Worm (Caenorhabditis elegans) whole organism, L3 larva: ENCODE results near the gene far-4.
A peak's percentile ranks its signal among the peaks of the same experiment; 100 is the strongest.

ENCODE experiments used
- ceh-16 ChIP-seq: sonication (generic microtip); optimal IDR thresholded peaks from 2 replicates; lab custom pipeline; 2017; ENCODE audit warnings: missing biosample characterization, missing genetic modification characterization
- ceh-9 ChIP-seq: sonication (generic microtip); optimal IDR thresholded peaks from 2 replicates; lab custom pipeline; 2018; ENCODE audit warnings: missing biosample characterization, missing genetic modification characterization
- daf-12 ChIP-seq: fragments of 150-350 bp; optimal IDR thresholded peaks from 2 replicates; lab custom pipeline; 2014; ENCODE audit warnings: missing biosample characterization, missing genetic modification reagents, missing genetic modification characterization
- egl-27 ChIP-seq: sonication (generic microtip); optimal IDR thresholded peaks from 4 replicates; lab custom pipeline; 2017; ENCODE audit warnings: missing biosample characterization, missing genetic modification reagents, missing genetic modification characterization
- elt-1 ChIP-seq: fragments of 150-350 bp; optimal IDR thresholded peaks from 2 replicates; lab custom pipeline; 2014; ENCODE audit warnings: missing biosample characterization, missing genetic modification characterization
- elt-2 ChIP-seq: sonication (generic microtip); optimal IDR thresholded peaks from 2 replicates; lab custom pipeline; 2016; ENCODE audit warnings: missing genetic modification reagents, mild to moderate bottlenecking, missing genetic modification characterization, missing compliant biosample characterization
- elt-3 ChIP-seq, 3 experiments: fragments of 150-350 bp in 1 of 3; sonication (generic microtip) in 2 of 3; optimal IDR thresholded peaks; 2 replicates in 2 of 3; 4 replicates in 1 of 3; lab custom pipeline; 2014 to 2017; ENCODE audit warnings: missing biosample characterization in 3 of 3, missing genetic modification characterization in 3 of 3
- fos-1 ChIP-seq: fragments of 150-350 bp; optimal IDR thresholded peaks from 2 replicates; lab custom pipeline; 2014; ENCODE audit warnings: missing biosample characterization, missing genetic modification characterization
- hmg-11 ChIP-seq: sonication (generic microtip); optimal IDR thresholded peaks from 2 replicates; lab custom pipeline; 2016; ENCODE audit warnings: missing genetic modification characterization, missing compliant biosample characterization
- jun-1 ChIP-seq: fragments of 150-350 bp; optimal IDR thresholded peaks from 2 replicates; lab custom pipeline; 2014; ENCODE audit warnings: missing biosample characterization, missing genetic modification reagents, missing genetic modification characterization
- lin-15B ChIP-seq: fragments of 150-350 bp; optimal IDR thresholded peaks from 2 replicates; lab custom pipeline; 2014; ENCODE audit warnings: missing biosample characterization, missing genetic modification characterization
- lin-39 ChIP-seq: fragments of 150-350 bp; optimal IDR thresholded peaks from 2 replicates; lab custom pipeline; 2018; ENCODE audit warnings: missing biosample characterization, missing genetic modification reagents, missing genetic modification characterization
- lsy-12 ChIP-seq: sonication (generic microtip); optimal IDR thresholded peaks from 2 replicates; lab custom pipeline; 2016; ENCODE audit warnings: mild to moderate bottlenecking, missing genetic modification characterization, missing compliant biosample characterization
- mdl-1 ChIP-seq: fragments of 150-350 bp; optimal IDR thresholded peaks from 2 replicates; lab custom pipeline; 2014; ENCODE audit warnings: missing biosample characterization, missing genetic modification characterization
- mml-1 ChIP-seq: fragments of 150-350 bp; sonication (generic microtip); optimal IDR thresholded peaks from 3 replicates; lab custom pipeline; 2014; ENCODE audit warnings: missing biosample characterization, missing genetic modification characterization
- nfya-1 ChIP-seq: sonication (generic microtip); optimal IDR thresholded peaks from 2 replicates; lab custom pipeline; 2017; ENCODE audit warnings: missing genetic modification characterization, mild to moderate bottlenecking, missing compliant biosample characterization, antibody characterized with exemption, moderate library complexity; ENCODE audit not compliant: insufficient read depth
- nhr-11 ChIP-seq: fragments of 150-350 bp; optimal IDR thresholded peaks from 2 replicates; lab custom pipeline; 2014; ENCODE audit warnings: missing biosample characterization, missing genetic modification characterization
- nhr-23 ChIP-seq: fragments of 150-350 bp; optimal IDR thresholded peaks from 2 replicates; lab custom pipeline; 2014; ENCODE audit warnings: missing biosample characterization, missing genetic modification reagents, missing genetic modification characterization
- nhr-237 ChIP-seq: fragments of 150-350 bp; optimal IDR thresholded peaks from 2 replicates; lab custom pipeline; 2014; ENCODE audit warnings: missing biosample characterization, missing genetic modification characterization
- nhr-25 ChIP-seq: sonication (generic microtip); optimal IDR thresholded peaks from 2 replicates; lab custom pipeline; 2017; ENCODE audit warnings: missing biosample characterization, missing genetic modification characterization
- nhr-43 ChIP-seq: sonication (generic microtip); optimal IDR thresholded peaks from 2 replicates; lab custom pipeline; 2016; ENCODE audit warnings: mild to moderate bottlenecking, missing genetic modification characterization, missing compliant biosample characterization; ENCODE audit not compliant: poor library complexity, severe bottlenecking
- nhr-67 ChIP-seq: fragments of 150-350 bp; optimal IDR thresholded peaks from 2 replicates; lab custom pipeline; 2014; ENCODE audit warnings: missing biosample characterization, missing genetic modification characterization
- nhr-76 ChIP-seq: fragments of 150-350 bp; sonication (generic microtip); optimal IDR thresholded peaks from 5 replicates; lab custom pipeline; 2014; ENCODE audit warnings: missing biosample characterization, missing genetic modification characterization
- pha-4 ChIP-seq: fragments of 150-350 bp; optimal IDR thresholded peaks from 2 replicates; lab custom pipeline; 2014; ENCODE audit warnings: missing biosample characterization, missing genetic modification reagents, missing genetic modification characterization
- skn-1 ChIP-seq: fragments of 150-350 bp; optimal IDR thresholded peaks from 2 replicates; lab custom pipeline; 2014; ENCODE audit warnings: missing biosample characterization, missing genetic modification characterization
- tbx-2 ChIP-seq: sonication (generic microtip); optimal IDR thresholded peaks from 2 replicates; lab custom pipeline; 2016; ENCODE audit warnings: mild to moderate bottlenecking, missing genetic modification characterization, missing compliant biosample characterization
- unc-39 ChIP-seq: sonication (generic microtip); optimal IDR thresholded peaks from 4 replicates; lab custom pipeline; 2017; ENCODE audit warnings: missing biosample characterization, missing genetic modification characterization
- unc-62 ChIP-seq: fragments of 150-350 bp; sonication (generic microtip); optimal IDR thresholded peaks from 4 replicates; lab custom pipeline; 2014; ENCODE audit warnings: missing biosample characterization, missing genetic modification reagents, missing genetic modification characterization
- zag-1 ChIP-seq: fragments of 150-350 bp; optimal IDR thresholded peaks from 2 replicates; lab custom pipeline; 2014; ENCODE audit warnings: missing biosample characterization, missing genetic modification characterization
- ztf-11 ChIP-seq: fragments of 150-350 bp; optimal IDR thresholded peaks from 2 replicates; lab custom pipeline; 2014; ENCODE audit warnings: missing biosample characterization, missing genetic modification characterization

far-4 gene

DNA sequence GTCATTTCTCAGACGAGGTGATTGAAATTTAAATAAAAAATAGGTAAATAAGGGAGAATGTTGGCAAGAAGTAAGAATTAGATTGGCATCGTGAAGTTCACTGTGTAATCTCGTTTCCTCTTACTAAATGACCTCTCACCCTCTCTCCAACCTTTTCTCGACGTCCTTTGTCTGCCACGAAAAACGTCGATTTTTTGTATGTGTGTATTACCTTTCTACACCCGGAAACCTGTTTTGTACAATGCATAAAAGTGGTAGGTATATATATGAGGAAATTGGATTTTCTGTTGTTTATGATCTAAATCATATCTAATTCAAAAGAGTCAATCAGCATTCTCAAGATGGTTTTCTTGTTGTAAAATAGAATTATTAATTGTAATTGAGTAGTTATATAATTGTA is 6.6 kb downstream of the far-4 start, which contains the start of the genes F15B9.11 and dsl-7:
TSS of gene F15B9.11 (minus strand) at position 5 of the 400 bp plus-strand sequence.
TSS of gene dsl-7 (plus strand) at position 260 of the 400 bp plus-strand sequence.
- peak; percentile 17 for TF ChIP-seq elt-1 (tag; lab: Kevin White, UChicago)
- TF ChIP-seq unc-62 (GFP tag; lab: Kevin White, UChicago), result no peak
- TF ChIP-seq nhr-25 (tag; lab: Kevin White, UChicago), result peak; percentile 73
- TF ChIP-seq fos-1 (tag; lab: Kevin White, UChicago), result no peak
- TF ChIP-seq nhr-43 (tag; lab: Kevin White, UChicago), result no peak

ce11 chrV:12988256-12988655 is 11.2 kb downstream of the far-4 start, which contains the start of gene F15B9.8:
F15B9.8 (plus strand) TSS chrV:12988556.
- TF ChIP-seq egl-27 (no peak), ceh-16 (no peak), zag-1 (tag; lab: Kevin White, UChicago) (no peak), nhr-25 (tag; lab: Kevin White, UChicago) (no peak), tbx-2 (tag; lab: Kevin White, UChicago) (no peak), nhr-237 (no peak), elt-3 (tag; optimal IDR thresholded peaks at IDR 0.05; lab: Kevin White, UChicago) (no peak), mml-1 (tag; lab: Kevin White, UChicago) (no peak), nhr-43 (tag; lab: Kevin White, UChicago) (no peak), lin-39 (tag; lab: Kevin White, UChicago) (no peak), elt-2 (tag; lab: Kevin White, UChicago) (no peak), fos-1 (tag; lab: Kevin White, UChicago) (no peak), ztf-11 (no peak), mdl-1 (tag; lab: Kevin White, UChicago) (no peak), nhr-76 (tag; lab: Kevin White, UChicago) (no peak), unc-39 (tag; lab: Kevin White, UChicago) (no peak), nfya-1 (tag; lab: Kevin White, UChicago) (no peak), skn-1 (tag; lab: Kevin White, UChicago) (no peak), elt-1 (tag; lab: Kevin White, UChicago) (no peak), unc-62 (GFP tag; lab: Kevin White, UChicago) (no peak)

ce11 chrV:12987061-12987460 is 12.4 kb downstream of the far-4 start, which contains the start of gene shw-3:
shw-3 (minus strand) TSS chrV:12987161.
- no peak for TF ChIP-seq lsy-12
- TF ChIP-seq nhr-11, result no peak
- no peak for TF ChIP-seq tbx-2 (tag; lab: Kevin White, UChicago)
- TF ChIP-seq jun-1 (tag; lab: Kevin White, UChicago), result no peak
- no peak for TF ChIP-seq daf-12
- no peak for TF ChIP-seq hmg-11
- TF ChIP-seq nhr-67, result no peak
- no peak for TF ChIP-seq mdl-1 (tag; lab: Kevin White, UChicago)

DNA sequence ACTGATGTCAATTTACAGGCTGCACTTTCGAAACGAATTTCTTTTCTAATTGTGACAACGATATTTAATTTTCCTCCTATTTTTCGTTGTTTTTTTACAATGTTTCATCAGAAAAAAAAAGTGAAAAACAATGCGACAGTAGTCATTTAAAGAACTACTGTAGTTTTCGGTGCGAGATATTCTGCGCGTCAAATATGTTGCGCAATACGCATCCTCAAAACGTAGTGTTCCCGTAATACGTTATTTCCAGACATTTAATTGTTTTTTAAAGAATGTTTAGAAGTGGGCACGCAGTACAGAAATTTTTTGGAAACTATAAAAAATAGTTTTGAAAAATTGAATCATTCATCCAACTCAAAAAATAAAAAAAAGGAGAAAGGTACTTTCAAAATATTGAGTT is 25.4 kb downstream of the far-4 start:
- TF ChIP-seq zag-1 (tag; lab: Kevin White, UChicago), result no peak
- TF ChIP-seq nhr-23 (tag; lab: Kevin White, UChicago), result no peak
- no peak for TF ChIP-seq daf-12
- no peak for TF ChIP-seq ceh-9
- TF ChIP-seq nhr-237, result no peak

ce11 chrV:12970575-12971160 is 28.8 kb downstream of the far-4 start, which contains the start of gene pnn-1:
pnn-1 (plus strand) TSS chrV:12971110.
- TF ChIP-seq egl-27, result no peak
- peak; percentile 59 for TF ChIP-seq pha-4 (tag; lab: Kevin White, UChicago)
- no peak for TF ChIP-seq elt-2 (tag; lab: Kevin White, UChicago)
- peak; percentile 48 for TF ChIP-seq hmg-11
- TF ChIP-seq nfya-1 (tag; lab: Kevin White, UChicago), result peak; percentile 45
- TF ChIP-seq lin-15B (tag; lab: Kevin White, UChicago), result peak; percentile 35

ce11 chrV:12968555-12968954 is 30.9 kb downstream of the far-4 start, which contains the start of gene lin-46:
lin-46 (plus strand) TSS chrV:12968855.
- TF ChIP-seq hmg-11 (no peak), nhr-25 (tag; lab: Kevin White, UChicago) (peak; percentile 67)
- TF ChIP-seq, all 47 proteins: peak for 1
